Worm (Caenorhabditis elegans) whole organism, mixed stage, embryonic: ENCODE results near the gene ZK228.13.
A peak's percentile ranks its signal among the peaks of the same experiment; 100 is the strongest.

Experiments
- M03D4.4 ChIP-seq: sonication (generic microtip); optimal IDR thresholded peaks from 2 replicates; lab custom pipeline; 2017; ENCODE audit warnings: mild to moderate bottlenecking, missing genetic modification characterization, missing compliant biosample characterization
- bed-3 ChIP-seq: fragments of 200-800 bp; sonication (Bioruptor generic); optimal IDR thresholded peaks from 3 replicates; lab custom pipeline; 2018; ENCODE audit warnings: mild to moderate bottlenecking, missing genetic modification characterization, moderate library complexity, missing compliant biosample characterization
- blmp-1 ChIP-seq: fragments of 150-350 bp; optimal IDR thresholded peaks from 2 replicates; lab custom pipeline; 2014; ENCODE audit warnings: missing biosample characterization, missing genetic modification characterization
- ceh-39 ChIP-seq: fragments of 150-350 bp; optimal IDR thresholded peaks from 2 replicates; lab custom pipeline; 2014; ENCODE audit warnings: missing biosample characterization, missing genetic modification characterization
- ceh-43 ChIP-seq: fragments of 200-800 bp; sonication (Bioruptor generic); optimal IDR thresholded peaks from 2 replicates; lab custom pipeline; 2018; ENCODE audit warnings: mild to moderate bottlenecking, missing genetic modification characterization, moderate library complexity, missing compliant biosample characterization
- ceh-83 ChIP-seq: fragments of 200-800 bp; sonication (Bioruptor generic); optimal IDR thresholded peaks from 2 replicates; lab custom pipeline; 2018; ENCODE audit warnings: mild to moderate bottlenecking, missing genetic modification characterization, missing compliant biosample characterization
- ces-1 ChIP-seq: fragments of 150-350 bp; optimal IDR thresholded peaks from 2 replicates; lab custom pipeline; 2014; ENCODE audit warnings: missing biosample characterization, missing genetic modification reagents, missing genetic modification characterization
- cnd-1 ChIP-seq: fragments of 200-800 bp; sonication (Bioruptor generic); optimal IDR thresholded peaks from 2 replicates; lab custom pipeline; 2018; ENCODE audit warnings: mild to moderate bottlenecking, missing genetic modification characterization, missing compliant biosample characterization
- drap-1 ChIP-seq: fragments of 200-800 bp; sonication (Bioruptor generic); optimal IDR thresholded peaks from 3 replicates; lab custom pipeline; 2018; ENCODE audit warnings: mild to moderate bottlenecking, missing genetic modification characterization, missing compliant biosample characterization
- elt-1 ChIP-seq: sonication (generic microtip); optimal IDR thresholded peaks from 2 replicates; lab custom pipeline; 2017; ENCODE audit warnings: missing genetic modification characterization, mild to moderate bottlenecking, missing compliant biosample characterization, antibody characterized with exemption, moderate library complexity, borderline replicate concordance; ENCODE audit not compliant: insufficient read depth
- elt-3 ChIP-seq: fragments of 150-350 bp; optimal IDR thresholded peaks from 2 replicates; lab custom pipeline; 2014; ENCODE audit warnings: missing biosample characterization, missing genetic modification characterization
- flh-1 ChIP-seq: fragments of 200-800 bp; sonication (Bioruptor generic); optimal IDR thresholded peaks from 2 replicates; lab custom pipeline; 2018; ENCODE audit warnings: mild to moderate bottlenecking, missing genetic modification characterization, moderate library complexity, missing compliant biosample characterization
- ham-2 ChIP-seq: fragments of 200-800 bp; sonication (Bioruptor generic); optimal IDR thresholded peaks from 2 replicates; lab custom pipeline; 2018; ENCODE audit warnings: mild to moderate bottlenecking, missing genetic modification characterization, missing compliant biosample characterization
- hlh-1 ChIP-seq: fragments of 150-350 bp; optimal IDR thresholded peaks from 2 replicates; lab custom pipeline; 2014; ENCODE audit warnings: missing biosample characterization, missing genetic modification reagents, missing genetic modification characterization
- lin-13 ChIP-seq: fragments of 150-350 bp; optimal IDR thresholded peaks from 2 replicates; lab custom pipeline; 2014; ENCODE audit warnings: missing biosample characterization, missing genetic modification characterization
- lin-32 ChIP-seq: fragments of 200-800 bp; sonication (Bioruptor generic); optimal IDR thresholded peaks from 2 replicates; lab custom pipeline; 2018; ENCODE audit warnings: mild to moderate bottlenecking, missing genetic modification characterization, missing compliant biosample characterization
- lsy-2 ChIP-seq: fragments of 150-350 bp; optimal IDR thresholded peaks from 2 replicates; lab custom pipeline; 2014; ENCODE audit warnings: missing biosample characterization, missing genetic modification characterization
- mab-5 ChIP-seq: fragments of 150-350 bp; optimal IDR thresholded peaks from 2 replicates; lab custom pipeline; 2014; ENCODE audit warnings: missing biosample characterization, missing genetic modification characterization
- mls-2 ChIP-seq: sonication (generic microtip); optimal IDR thresholded peaks from 2 replicates; lab custom pipeline; 2016; ENCODE audit warnings: mild to moderate bottlenecking, missing genetic modification characterization, moderate library complexity, missing compliant biosample characterization
- nhr-12 ChIP-seq: fragments of 150-350 bp; optimal IDR thresholded peaks from 2 replicates; lab custom pipeline; 2014; ENCODE audit warnings: missing biosample characterization, missing genetic modification characterization
- nhr-2 ChIP-seq: fragments of 150-350 bp; optimal IDR thresholded peaks from 2 replicates; lab custom pipeline; 2014; ENCODE audit warnings: missing biosample characterization, missing genetic modification characterization
- nhr-237 ChIP-seq: fragments of 150-350 bp; optimal IDR thresholded peaks from 2 replicates; lab custom pipeline; 2014; ENCODE audit warnings: missing biosample characterization, missing genetic modification characterization
- nhr-28 ChIP-seq: fragments of 150-350 bp; optimal IDR thresholded peaks from 2 replicates; lab custom pipeline; 2014; ENCODE audit warnings: missing biosample characterization, missing genetic modification characterization
- nhr-76 ChIP-seq: sonication (generic microtip); optimal IDR thresholded peaks from 2 replicates; lab custom pipeline; 2017; ENCODE audit warnings: missing biosample characterization, missing genetic modification characterization
- pha-4 ChIP-seq: fragments of 150-350 bp; optimal IDR thresholded peaks from 2 replicates; lab custom pipeline; 2018; ENCODE audit warnings: missing biosample characterization, missing genetic modification reagents, missing genetic modification characterization
- sem-2 ChIP-seq: fragments of 200-800 bp; sonication (Bioruptor generic); optimal IDR thresholded peaks from 2 replicates; lab custom pipeline; 2018; ENCODE audit warnings: mild to moderate bottlenecking, missing genetic modification characterization, missing compliant biosample characterization
- snpc-4 ChIP-seq: fragments of 150-350 bp; optimal IDR thresholded peaks from 2 replicates; lab custom pipeline; 2014; ENCODE audit warnings: missing biosample characterization, missing genetic modification characterization
- sptf-1 ChIP-seq: sonication (generic microtip); optimal IDR thresholded peaks from 2 replicates; lab custom pipeline; 2017; ENCODE audit warnings: mild to moderate bottlenecking, missing genetic modification characterization, moderate library complexity, missing compliant biosample characterization
- tbx-8 ChIP-seq: fragments of 200-800 bp; sonication (Bioruptor generic); optimal IDR thresholded peaks from 2 replicates; lab custom pipeline; 2018; ENCODE audit warnings: mild to moderate bottlenecking, missing genetic modification characterization, moderate library complexity, missing compliant biosample characterization
- unc-120 ChIP-seq: sonication (generic microtip); optimal IDR thresholded peaks from 2 replicates; lab custom pipeline; 2017; ENCODE audit warnings: missing genetic modification characterization, missing compliant biosample characterization; ENCODE audit not compliant: poor library complexity, severe bottlenecking
- unc-39 ChIP-seq: fragments of 150-350 bp; optimal IDR thresholded peaks from 2 replicates; lab custom pipeline; 2014; ENCODE audit warnings: missing biosample characterization, missing genetic modification characterization
- unc-62 ChIP-seq: fragments of 150-350 bp; optimal IDR thresholded peaks from 2 replicates; lab custom pipeline; 2014; ENCODE audit warnings: missing biosample characterization, missing genetic modification reagents, missing genetic modification characterization
- zip-8 ChIP-seq: fragments of 150-350 bp; optimal IDR thresholded peaks from 2 replicates; lab custom pipeline; 2014; ENCODE audit warnings: missing biosample characterization, missing genetic modification characterization
- ztf-11 ChIP-seq: fragments of 150-350 bp; optimal IDR thresholded peaks from 2 replicates; lab custom pipeline; 2014; ENCODE audit warnings: missing biosample characterization, missing genetic modification characterization

Gene ZK228.13

DNA sequence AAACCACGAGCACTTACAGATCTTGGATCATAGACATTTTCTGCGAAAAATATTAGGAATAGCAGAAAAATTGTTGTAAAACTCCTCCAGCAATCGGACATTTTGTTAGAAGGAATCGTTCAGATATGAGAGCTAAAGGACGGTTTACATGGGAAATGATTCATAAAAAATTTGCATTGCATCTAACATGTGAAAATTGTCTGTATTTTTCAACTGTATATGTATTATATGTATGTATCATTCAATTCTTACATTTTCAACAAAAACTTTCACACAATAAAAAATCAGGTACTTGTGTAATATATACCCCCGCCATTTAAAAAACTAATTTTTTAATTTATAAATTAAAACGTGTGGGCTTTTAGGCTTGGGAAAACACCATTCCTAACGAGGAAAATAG, at the start of gene ZK228.13:
ZK228.13 (minus strand) TSS at position 101 of the 400 bp plus-strand sequence.
- no peak for TF ChIP-seq sptf-1 (tag; lab: Kevin White, UChicago)
- TF ChIP-seq pha-4 (tag; lab: Kevin White, UChicago), result no peak
- TF ChIP-seq snpc-4, result no peak
- TF ChIP-seq nhr-28 (tag; lab: Kevin White, UChicago), result no peak
- TF ChIP-seq nhr-237 (tag; lab: Kevin White, UChicago), result no peak
- TF ChIP-seq lsy-2 (tag; lab: Kevin White, UChicago), result no peak
- TF ChIP-seq lin-13 (tag; lab: Kevin White, UChicago), result no peak
- TF ChIP-seq ceh-83, result no peak
- TF ChIP-seq hlh-1 (tag; lab: Kevin White, UChicago), result no peak
- no peak for TF ChIP-seq unc-62 (GFP tag; lab: Kevin White, UChicago)
- no peak for TF ChIP-seq unc-120 (tag; lab: Kevin White, UChicago)
- no peak for TF ChIP-seq flh-1
- TF ChIP-seq ces-1 (GFP tag; lab: Kevin White, UChicago), result no peak
- no peak for TF ChIP-seq elt-3
- TF ChIP-seq ham-2, result no peak
- no peak for TF ChIP-seq drap-1
- no peak for TF ChIP-seq mls-2 (tag; lab: Kevin White, UChicago)
- TF ChIP-seq nhr-2, result no peak
- no peak for TF ChIP-seq elt-1 (tag; lab: Kevin White, UChicago)
- no peak for TF ChIP-seq ceh-43 (GFP tag; lab: Kevin White, UChicago)

DNA sequence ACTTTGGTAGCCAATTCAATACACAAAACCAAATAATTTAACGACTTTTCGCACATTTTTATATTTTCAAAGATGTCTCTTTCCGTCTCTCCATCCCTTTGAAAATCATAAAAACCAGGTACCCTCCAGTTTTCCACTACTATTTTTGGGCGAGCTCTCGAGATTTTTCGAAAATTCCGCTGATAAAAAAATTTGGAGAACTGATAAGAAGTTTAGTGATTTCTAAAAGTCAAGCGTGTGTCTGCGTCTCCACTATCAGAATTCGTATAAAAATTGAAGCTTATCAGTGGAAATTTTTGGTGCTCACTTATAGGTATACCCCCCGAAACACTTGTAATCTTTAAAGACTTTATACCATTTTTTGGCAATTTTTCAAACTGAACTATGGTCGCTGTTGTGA, 48.5 kb upstream of the ZK228.13 start, which contains the start of gene hmit-1.1:
hmit-1.1 (plus strand) TSS at position 294 of the 400 bp plus-strand sequence.
- TF ChIP-seq lin-32 (no peak), ceh-83 (no peak), ceh-39 (tag; lab: Kevin White, UChicago) (no peak), tbx-8 (GFP tag; lab: Kevin White, UChicago) (no peak), nhr-237 (tag; lab: Kevin White, UChicago) (no peak), sem-2 (no peak), drap-1 (no peak), nhr-2 (no peak), nhr-76 (no peak), ztf-11 (tag; lab: Kevin White, UChicago) (no peak), unc-120 (tag; lab: Kevin White, UChicago) (no peak), pha-4 (tag; lab: Kevin White, UChicago) (no peak), nhr-28 (tag; lab: Kevin White, UChicago) (no peak), nhr-12 (tag; lab: Kevin White, UChicago) (no peak), bed-3 (GFP tag; lab: Kevin White, UChicago) (no peak), ham-2 (no peak), lin-13 (tag; lab: Kevin White, UChicago) (no peak)

DNA sequence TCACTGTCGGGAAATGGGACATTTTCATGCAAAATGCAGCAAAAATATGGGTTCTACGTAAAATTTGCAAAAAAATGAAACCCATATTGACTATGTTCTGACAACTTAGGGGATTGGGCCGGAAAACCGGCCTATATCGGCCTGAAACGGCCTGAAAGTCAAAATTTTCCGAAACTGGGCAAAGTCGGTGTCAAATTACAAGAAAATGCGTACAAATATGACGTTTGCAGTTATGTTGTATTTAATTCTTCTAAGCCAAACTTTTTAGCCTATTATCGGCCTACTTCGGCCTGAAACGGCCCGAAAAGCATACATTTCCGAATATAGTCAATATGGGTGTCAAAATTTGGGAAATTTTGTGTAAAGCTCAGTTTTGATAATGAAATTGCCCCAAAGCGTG, 43.9 kb upstream of the ZK228.13 start:
- TF ChIP-seq bed-3 (GFP tag; lab: Kevin White, UChicago) (no peak), ceh-39 (tag; lab: Kevin White, UChicago) (no peak), unc-39 (peak; percentile 85)

- TF ChIP-seq tbx-8 (GFP tag; lab: Kevin White, UChicago) (no peak), blmp-1 (tag; lab: Kevin White, UChicago) (no peak), ceh-39 (tag; lab: Kevin White, UChicago) (no peak), M03D4.4 (no peak), drap-1 (no peak), cnd-1 (tag; lab: Kevin White, UChicago) (no peak), nhr-12 (tag; lab: Kevin White, UChicago) (no peak), ceh-83 (no peak), bed-3 (GFP tag; lab: Kevin White, UChicago) (no peak), ztf-11 (tag; lab: Kevin White, UChicago) (no peak), mab-5 (tag; lab: Kevin White, UChicago) (no peak), lin-13 (tag; lab: Kevin White, UChicago) (no peak), nhr-237 (tag; lab: Kevin White, UChicago) (no peak), elt-1 (tag; lab: Kevin White, UChicago) (no peak), unc-120 (tag; lab: Kevin White, UChicago) (no peak), lin-32 (no peak), ham-2 (no peak), zip-8 (tag; lab: Kevin White, UChicago) (no peak), nhr-76 (no peak)
Observed at ce11 chrV:18508564-18508963, 40.6 kb upstream of the ZK228.13 start, which contains the start of gene Y51A2D.1. Y51A2D.1 (plus strand) TSS chrV:18508864.
